Fruit fly (Drosophila melanogaster): Measurements from ENCODE around the gene CG34337.

dm6 chrX:7377840-7378239 lies 39.2 kb upstream of the CG34337 start, which contains the start of gene CheA7a:
- TF ChIP-seq fd96Ca (GFP tag; IDR thresholded peaks at IDR 0.05) (no peak), rn (GFP tag; IDR thresholded peaks at IDR 0.05) (no peak)

Data from whole organism, pupa.